Fruit fly (Drosophila melanogaster) whole organism, embryonic: ENCODE measurements around the gene Lgr1.

Source experiments
- Asciz ChIP-seq: fragments of 200-800 bp; sonication (Bioruptor generic); optimal IDR thresholded peaks from 2 replicates; lab custom pipeline; 2017; ENCODE audit warnings: missing biosample characterization, mild to moderate bottlenecking, missing genetic modification characterization, missing genetic modification reagents
- CG15479 ChIP-seq: fragments of 200-800 bp; sonication (Bioruptor generic); optimal IDR thresholded peaks from 3 replicates; lab custom pipeline; 2019; ENCODE audit warnings: missing biosample characterization, mild to moderate bottlenecking, missing genetic modification characterization, moderate library complexity
- CG17359 ChIP-seq: fragments of 200-800 bp; sonication (Bioruptor generic); optimal IDR thresholded peaks from 3 replicates; lab custom pipeline; 2018; ENCODE audit warnings: missing biosample characterization, mild to moderate bottlenecking, missing genetic modification characterization, moderate library complexity
- CG30020 ChIP-seq: fragments of 200-800 bp; optimal IDR thresholded peaks from 2 replicates; lab custom pipeline; 2019; ENCODE audit warnings: missing biosample characterization, mild to moderate bottlenecking, missing genetic modification characterization, moderate library complexity
- CG7745 ChIP-seq: fragments of 200-800 bp; sonication (Bioruptor generic); optimal IDR thresholded peaks from 2 replicates; lab custom pipeline; 2018; ENCODE audit warnings: missing biosample characterization, mild to moderate bottlenecking, missing genetic modification characterization, moderate library complexity
- Fer1 ChIP-seq: fragments of 200-800 bp; sonication (Bioruptor generic); optimal IDR thresholded peaks from 2 replicates; lab custom pipeline; 2017; ENCODE audit warnings: missing biosample characterization, mild to moderate bottlenecking, missing genetic modification characterization
- Ravus ChIP-seq: fragments of 200-800 bp; sonication (Bioruptor generic); IDR thresholded peaks from 2 replicates; pipeline ENCODE4 v1.3.6; 2022; ENCODE audit warnings: missing biosample characterization, missing genetic modification characterization
- cad ChIP-seq: fragments of >200 bp; optimal IDR thresholded peaks from 2 replicates; lab custom pipeline; 2017; ENCODE audit warnings: missing biosample characterization, missing genetic modification characterization
- knrl ChIP-seq: fragments of 200-800 bp; sonication (Bioruptor generic); IDR thresholded peaks from 3 replicates; pipeline ENCODE4 v1.3.6; 2022; ENCODE audit warnings: missing biosample characterization, missing genetic modification characterization; ENCODE audit not compliant: partially characterized antibody
- mld ChIP-seq: fragments of 200-800 bp; sonication (Bioruptor generic); IDR thresholded peaks from 3 replicates; pipeline ENCODE4 v1.3.6; 2022; ENCODE audit warnings: missing biosample characterization, missing genetic modification characterization; ENCODE audit not compliant: partially characterized antibody
- tna ChIP-seq: fragments of 200-800 bp; sonication (Bioruptor generic); IDR thresholded peaks from 2 replicates; pipeline ENCODE4 v1.3.6; 2022; ENCODE audit warnings: missing biosample characterization, missing genetic modification characterization; ENCODE audit not compliant: partially characterized antibody

DNA sequence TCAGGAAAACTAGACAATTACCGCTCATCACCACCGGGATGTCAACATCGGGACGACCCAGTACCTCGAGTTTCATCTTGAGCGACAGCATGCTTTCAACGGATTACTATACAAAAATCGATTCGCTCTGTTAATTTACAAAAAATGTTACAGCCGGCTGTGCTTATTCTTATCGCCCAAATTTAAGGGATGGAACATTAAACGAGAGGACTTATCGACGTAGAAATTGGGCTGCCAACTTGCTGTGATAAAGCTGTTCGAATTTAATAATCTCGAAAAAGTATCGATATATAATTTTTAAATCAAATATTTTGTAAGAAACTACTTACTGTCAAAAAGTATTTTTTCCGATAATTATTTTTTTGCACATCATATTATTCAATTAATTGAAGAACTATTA lies 38.7 kb upstream of the Lgr1 start, which contains the start of gene CG31249:
- TF ChIP-seq CG17359 (tag; lab: Kevin White, UChicago) (no peak), CG30020 (peak; percentile 33), Asciz (GFP tag; lab: Kevin White, UChicago) (no peak), CG15479 (GFP tag; lab: Kevin White, UChicago) (no peak), knrl (GFP tag; lab: Robert Waterston, UW) (peak; percentile 53; the same call in 2 of the 3 replicates), CG7745 (tag; lab: Kevin White, UChicago) (no peak), tna (peak; percentile 62), mld (GFP tag; lab: Robert Waterston, UW) (no peak), cad (GFP tag; lab: Kevin White, UChicago) (no peak), Fer1 (GFP tag; lab: Kevin White, UChicago) (no peak), Ravus (GFP tag; lab: Robert Waterston, UW) (no peak)
